Worm (Caenorhabditis elegans): Measurements from ENCODE around the gene gcy-20.

- TF ChIP-seq ama-1 (optimal IDR thresholded peaks at IDR 0.05) (no peak), vab-15 (tag; optimal IDR thresholded peaks at IDR 0.05) (no peak), egl-27 (tag; optimal IDR thresholded peaks at IDR 0.05) (no peak), unc-62 (GFP tag; optimal IDR thresholded peaks at IDR 0.05) (no peak), nhr-28 (tag; optimal IDR thresholded peaks at IDR 0.05) (no peak), lin-39 (tag; optimal IDR thresholded peaks at IDR 0.05) (no peak), nhr-76 (tag; optimal IDR thresholded peaks at IDR 0.05) (no peak), lin-13 (GFP tag; optimal IDR thresholded peaks at IDR 0.05) (no peak)
These were observed 45.1 kb upstream of the gcy-20 start, which contains the start of gene srbc-84 for ce11 chrV:16298669-16299068.
